Fruit fly (Drosophila melanogaster): ENCODE data around the gene slx1.

The slx1 gene

dm6 chr3R:4658991-4659933, 17.5 kb downstream of the slx1 start, which contains the start of gene smash:
smash (plus strand) TSS chr3R:4659579.
- TF ChIP-seq noc (tag; optimal IDR thresholded peaks at IDR 0.05): peak; percentile 50

dm6 chr3R:4659934-4660353, 18.2 kb downstream of the slx1 start:
- no peak for TF ChIP-seq noc (tag; optimal IDR thresholded peaks at IDR 0.05)

DNA sequence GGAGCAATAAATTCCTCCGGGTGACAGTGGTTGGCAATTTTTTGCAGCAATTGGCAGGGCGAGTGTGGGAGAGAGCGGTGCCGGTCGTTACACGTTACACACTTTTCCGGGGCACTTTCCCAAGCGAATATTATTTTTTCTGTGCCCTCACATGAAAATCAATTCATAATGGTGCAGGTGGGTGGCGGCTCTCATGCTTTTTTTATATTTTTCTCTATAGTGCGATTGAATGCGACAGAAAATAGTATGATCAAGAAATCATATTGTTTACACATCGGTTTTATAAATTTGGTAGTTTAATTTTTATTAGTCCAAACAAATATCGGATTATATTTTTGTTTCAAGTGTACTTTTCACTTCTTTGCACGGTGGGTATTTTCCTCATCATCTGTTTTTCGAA, 19.9 kb downstream of the slx1 start:
- TF ChIP-seq noc (tag; optimal IDR thresholded peaks at IDR 0.05): no peak

dm6 chr3R:4663068-4663467, 21.3 kb downstream of the slx1 start:
- peak; percentile 34 for TF ChIP-seq noc (tag; optimal IDR thresholded peaks at IDR 0.05)

- TF ChIP-seq noc (tag; optimal IDR thresholded peaks at IDR 0.05): no peak
These were observed 22.4 kb downstream of the slx1 start for dm6 chr3R:4664199-4664598.

- TF ChIP-seq noc (tag; optimal IDR thresholded peaks at IDR 0.05): peak; percentile 35
These were observed 23.2 kb downstream of the slx1 start for dm6 chr3R:4664947-4665346.

dm6 chr3R:4666014-4666652, 24.4 kb downstream of the slx1 start:
- no peak for TF ChIP-seq noc (tag; optimal IDR thresholded peaks at IDR 0.05)

dm6 chr3R:4667399-4668201, 25.8 kb downstream of the slx1 start:
- no peak for TF ChIP-seq noc (tag; optimal IDR thresholded peaks at IDR 0.05)

dm6 chr3R:4676981-4677665, 35.4 kb downstream of the slx1 start:
- no peak for TF ChIP-seq noc (tag; optimal IDR thresholded peaks at IDR 0.05)

DNA sequence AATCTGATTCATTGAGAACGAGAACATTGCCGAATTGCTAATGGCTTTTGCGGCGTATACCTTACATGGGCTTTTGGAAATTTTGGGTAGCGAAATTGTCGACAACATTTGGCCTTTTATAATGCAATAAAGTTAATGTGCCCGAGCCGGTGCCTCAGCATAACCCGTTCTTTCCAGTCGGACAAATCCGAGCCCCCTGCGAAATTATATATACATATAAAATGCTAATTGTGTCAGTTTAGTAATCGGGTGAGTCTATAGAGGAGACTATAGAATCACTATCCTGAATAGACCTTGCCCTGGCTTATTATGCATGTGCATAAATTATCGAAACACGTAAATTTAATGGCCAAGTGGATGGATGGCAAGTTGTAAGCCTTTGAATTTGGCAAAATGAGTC, 36.6 kb downstream of the slx1 start:
- no peak for TF ChIP-seq noc (tag; optimal IDR thresholded peaks at IDR 0.05)

- no peak for TF ChIP-seq noc (tag; optimal IDR thresholded peaks at IDR 0.05)
These were observed 45.4 kb downstream of the slx1 start for dm6 chr3R:4687207-4687606.

DNA sequence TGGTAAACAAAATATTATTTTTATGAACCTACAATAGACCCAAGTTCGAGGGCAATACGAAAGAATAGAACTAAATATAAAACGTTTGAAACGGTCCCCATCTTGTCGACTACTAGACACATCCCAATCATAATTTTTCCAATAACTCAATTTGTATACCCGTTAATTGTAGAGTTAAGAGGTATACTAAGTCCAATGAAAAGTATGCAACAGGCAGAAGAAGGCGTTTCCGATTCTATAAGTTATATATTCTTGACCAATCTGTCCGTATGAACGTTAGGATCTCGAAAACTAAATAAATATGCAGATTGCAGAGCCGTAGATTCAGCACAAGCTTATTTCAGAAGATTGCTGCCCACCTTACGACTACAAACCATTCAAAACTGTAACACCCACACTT, 48.7 kb downstream of the slx1 start, which contains the start of gene CG33927:
Gene CG33927 (minus strand): TSS at position 101 of the 400 bp plus-strand sequence.
- TF ChIP-seq noc (tag; optimal IDR thresholded peaks at IDR 0.05): no peak

All from whole organism, larva.